Worm (Caenorhabditis elegans): ENCODE results near the gene K05F1.9.
A peak's percentile ranks its signal among the peaks of the same experiment; 100 is the strongest.
"Not testable (repeated sequence)": the region's sequence is repeated elsewhere in the genome, so short reads cannot be mapped to it uniquely, and the experiment has no call there.

Gene K05F1.9

DNA sequence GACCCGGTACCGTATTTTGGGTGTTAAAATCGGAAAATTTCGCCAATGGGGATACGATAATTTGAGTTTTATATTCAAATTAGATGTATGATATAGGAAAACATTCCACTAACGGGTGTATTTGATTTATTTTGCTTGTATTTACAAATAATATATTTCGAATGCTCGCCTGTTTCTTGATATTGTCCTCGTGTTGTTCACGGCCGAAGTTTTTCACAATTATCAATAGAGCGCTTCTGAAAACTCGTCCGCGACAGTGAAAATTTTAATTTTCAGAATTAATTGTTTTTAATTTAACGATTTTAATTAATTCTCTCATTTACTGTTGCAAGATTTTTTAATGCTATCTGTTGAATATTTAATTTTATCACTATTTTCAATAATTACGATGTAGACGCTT is 18.7 kb upstream of the K05F1.9 start (continued):
- TF ChIP-seq ets-4 (tag; optimal IDR thresholded peaks at IDR 0.05) = peak; percentile 63
- peak; percentile 65 for TF ChIP-seq tbx-2 (tag; optimal IDR thresholded peaks at IDR 0.05)
- no peak for TF ChIP-seq unc-3 (GFP tag; conservative IDR thresholded peaks at IDR 0.05)
- TF ChIP-seq unc-3 (tag; optimal IDR thresholded peaks at IDR 0.05) = no peak
- no peak for TF ChIP-seq che-1 (tag; optimal IDR thresholded peaks at IDR 0.05)
- no peak for TF ChIP-seq ceh-30 (tag; optimal IDR thresholded peaks at IDR 0.05)
- peak; percentile 70 for TF ChIP-seq ceh-2 (tag; optimal IDR thresholded peaks at IDR 0.05)
- TF ChIP-seq ceh-6 (GFP tag; optimal IDR thresholded peaks at IDR 0.05) = no peak
- peak; percentile 11 for TF ChIP-seq hlh-8 (tag; optimal IDR thresholded peaks at IDR 0.05)

- TF ChIP-seq sox-2 (GFP tag; IDR thresholded peaks at IDR 0.05) (no peak), pha-4 (tag; optimal IDR thresholded peaks at IDR 0.05) (no peak), pax-1 (tag; optimal IDR thresholded peaks at IDR 0.05) (no peak), npax-4 (tag; optimal IDR thresholded peaks at IDR 0.05) (no peak), ceh-14 (tag; optimal IDR thresholded peaks at IDR 0.05) (no peak), ceh-24 (tag; optimal IDR thresholded peaks at IDR 0.05) (no peak), nhr-232 (tag; optimal IDR thresholded peaks at IDR 0.05) (no peak), dmd-4 (tag; optimal IDR thresholded peaks at IDR 0.05; ENCODE audit: borderline replicate concordance) (no peak), C38D4.7 (GFP tag; optimal IDR thresholded peaks at IDR 0.05) (no peak), ceh-6 (GFP tag; optimal IDR thresholded peaks at IDR 0.05) (no peak), hlh-30 (tag; optimal IDR thresholded peaks at IDR 0.05; ENCODE audit: insufficient read depth) (no peak), ceh-22 (tag; optimal IDR thresholded peaks at IDR 0.05) (no peak)
Observed at ce11 chrII:5818298-5818697, 17.3 kb upstream of the K05F1.9 start, which contains the start of gene ZK1248.4. ZK1248.4 (plus strand) TSS chrII:5818598.

DNA sequence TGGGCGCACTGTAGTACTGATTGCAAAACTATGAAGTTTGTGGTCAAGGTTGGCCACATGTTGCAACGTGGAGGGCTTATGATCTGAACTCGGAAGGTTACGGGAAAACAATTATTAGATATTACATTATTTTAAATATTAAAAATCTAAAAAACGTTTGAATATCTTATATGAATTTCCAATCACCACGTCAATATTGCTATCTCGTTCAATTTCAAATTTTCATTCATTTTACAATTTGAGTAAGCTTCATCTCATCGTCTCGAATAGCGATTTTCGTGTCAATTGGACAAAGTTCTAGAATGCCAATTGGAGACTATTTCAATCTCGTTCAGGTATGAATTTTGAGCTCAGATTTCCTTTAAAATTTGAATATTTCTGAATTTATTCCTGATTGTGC is 15.4 kb upstream of the K05F1.9 start, which contains the start of gene ZK1248.20:
Gene ZK1248.20 (plus strand): TSS at position 301 of the 400 bp plus-strand sequence.
- no peak for TF ChIP-seq K02D7.2 (tag; optimal IDR thresholded peaks at IDR 0.05)

DNA sequence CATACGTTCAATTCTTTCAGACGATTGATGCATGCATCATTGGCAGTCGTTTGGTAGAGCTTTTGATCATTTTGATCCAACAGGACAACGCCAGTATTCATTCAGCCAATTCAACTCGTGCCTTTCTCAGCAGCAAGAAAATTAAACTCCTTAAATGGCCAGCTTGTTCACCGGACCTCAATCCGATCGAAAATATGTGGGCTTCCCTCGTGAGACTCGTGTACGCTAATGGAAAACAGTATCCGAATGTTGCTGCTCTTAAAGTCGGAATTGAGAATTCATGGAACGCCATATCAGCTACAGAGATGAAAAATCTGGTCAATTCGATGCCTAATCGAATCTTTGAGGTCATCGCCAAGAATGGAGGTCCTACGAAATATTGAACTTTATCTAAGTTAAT is 14.4 kb upstream of the K05F1.9 start, which contains the start of gene wago-5:
Gene wago-5 (minus strand): TSS at position 101 of the 400 bp plus-strand sequence.
- not testable (repeated sequence) for TF ChIP-seq ets-4, npax-4, unc-42 (tag; optimal IDR thresholded peaks at IDR 0.05)

- no peak for TF ChIP-seq fkh-10 (GFP tag; optimal IDR thresholded peaks at IDR 0.05)
- TF ChIP-seq ceh-45 (GFP tag; IDR thresholded peaks at IDR 0.05) = no peak
- TF ChIP-seq ref-2 (tag; optimal IDR thresholded peaks at IDR 0.05) = no peak
- no peak for TF ChIP-seq sdc-2 (tag; optimal IDR thresholded peaks at IDR 0.05)
- TF ChIP-seq hlh-13 (GFP tag; optimal IDR thresholded peaks at IDR 0.05) = no peak
- no peak for TF ChIP-seq fax-1 (tag; optimal IDR thresholded peaks at IDR 0.05)
- TF ChIP-seq gmeb-2 (tag; optimal IDR thresholded peaks at IDR 0.05) = no peak
Observed at ce11 chrII:5810230-5810629, 9.3 kb upstream of the K05F1.9 start, which contains the start of the genes msp-64 and ZK1248.5. msp-64 (minus strand) TSS chrII:5810330. ZK1248.5 (plus strand) TSS chrII:5810514.

ce11 chrII:5806563-5806962 is 5.6 kb upstream of the K05F1.9 start:
- TF ChIP-seq ttx-3 (tag; optimal IDR thresholded peaks at IDR 0.05) (no peak), syd-9 (tag; optimal IDR thresholded peaks at IDR 0.05) (no peak), nfya-1 (tag; optimal IDR thresholded peaks at IDR 0.05) (no peak), zip-5 (tag; optimal IDR thresholded peaks at IDR 0.05) (no peak), elt-2 (tag; optimal IDR thresholded peaks at IDR 0.05) (no peak), pros-1 (tag; optimal IDR thresholded peaks at IDR 0.05) (no peak), lim-6 (tag; optimal IDR thresholded peaks at IDR 0.05) (no peak), ahr-1 (tag; optimal IDR thresholded peaks at IDR 0.05) (no peak)

Measured in whole organism, late embryonic.